Worm (Caenorhabditis elegans) whole organism, L2 larva: ENCODE measurements around the gene frpr-18.

Experiments used
- C34F6.9 ChIP-seq: fragments of 150-350 bp; optimal IDR thresholded peaks from 2 replicates; lab custom pipeline; 2014; ENCODE audit warnings: missing biosample characterization, missing genetic modification characterization
- F13H6.1 ChIP-seq: sonication (generic microtip); optimal IDR thresholded peaks from 2 replicates; lab custom pipeline; 2016; ENCODE audit warnings: missing genetic modification characterization, missing compliant biosample characterization
- Y55F3AM.14 ChIP-seq: fragments of 200-800 bp; sonication (Bioruptor generic); optimal IDR thresholded peaks from 2 replicates; lab custom pipeline; 2018; ENCODE audit warnings: mild to moderate bottlenecking, missing genetic modification characterization, missing compliant biosample characterization
- ZK546.5 ChIP-seq: sonication (generic microtip); optimal IDR thresholded peaks from 2 replicates; lab custom pipeline; 2017; ENCODE audit warnings: missing biosample characterization, missing genetic modification characterization
- alr-1 ChIP-seq: fragments of 150-350 bp; optimal IDR thresholded peaks from 2 replicates; lab custom pipeline; 2014; ENCODE audit warnings: missing biosample characterization, missing genetic modification characterization
- aly-2 ChIP-seq: fragments of 150-350 bp; optimal IDR thresholded peaks from 2 replicates; lab custom pipeline; 2014; ENCODE audit warnings: missing biosample characterization, missing genetic modification characterization
- blmp-1 ChIP-seq: sonication (generic microtip); optimal IDR thresholded peaks from 2 replicates; lab custom pipeline; 2017; ENCODE audit warnings: missing genetic modification characterization, mild to moderate bottlenecking, missing compliant biosample characterization, antibody characterized with exemption, moderate library complexity; ENCODE audit not compliant: insufficient read depth
- crh-2 ChIP-seq: sonication (generic microtip); optimal IDR thresholded peaks from 2 replicates; lab custom pipeline; 2017; ENCODE audit warnings: missing biosample characterization, missing genetic modification characterization
- dmd-4 ChIP-seq: sonication (generic microtip); optimal IDR thresholded peaks from 2 replicates; lab custom pipeline; 2017; ENCODE audit warnings: missing biosample characterization, missing genetic modification characterization
- egl-27 ChIP-seq: sonication (generic microtip); optimal IDR thresholded peaks from 3 replicates; lab custom pipeline; 2017; ENCODE audit warnings: missing biosample characterization, missing genetic modification reagents, missing genetic modification characterization
- elt-1 ChIP-seq: fragments of 150-350 bp; optimal IDR thresholded peaks from 2 replicates; lab custom pipeline; 2014; ENCODE audit warnings: missing biosample characterization, missing genetic modification characterization
- elt-3 ChIP-seq: sonication (generic microtip); optimal IDR thresholded peaks from 2 replicates; lab custom pipeline; 2017; ENCODE audit warnings: missing biosample characterization, missing genetic modification characterization
- fos-1 ChIP-seq: fragments of 150-350 bp; optimal IDR thresholded peaks from 2 replicates; lab custom pipeline; 2014; ENCODE audit warnings: missing biosample characterization, missing genetic modification characterization
- gmeb-1 ChIP-seq: fragments of 150-350 bp; optimal IDR thresholded peaks from 2 replicates; lab custom pipeline; 2014; ENCODE audit warnings: missing biosample characterization, missing genetic modification characterization
- lin-11 ChIP-seq: fragments of 150-350 bp; sonication (generic microtip); optimal IDR thresholded peaks from 2 replicates; lab custom pipeline; 2014; ENCODE audit warnings: missing biosample characterization, missing genetic modification characterization, inconsistent platforms, mixed read lengths
- lin-39 ChIP-seq: fragments of 150-350 bp; optimal IDR thresholded peaks from 2 replicates; lab custom pipeline; 2014; ENCODE audit warnings: missing biosample characterization, missing genetic modification reagents, missing genetic modification characterization
- lsy-2 ChIP-seq, 2 experiments: fragments of 150-350 bp in 1 of 2; sonication (generic microtip) in 1 of 2; optimal IDR thresholded peaks; 2 replicates each; lab custom pipeline; 2014 to 2017; ENCODE audit warnings: missing biosample characterization in 2 of 2, missing genetic modification characterization in 2 of 2
- mdl-1 ChIP-seq, 2 experiments: fragments of 150-350 bp in 1 of 2; sonication (generic microtip) in 1 of 2; optimal IDR thresholded peaks; 2 replicates each; lab custom pipeline; 2017; ENCODE audit warnings: missing biosample characterization in 2 of 2, missing genetic modification characterization in 2 of 2
- nhr-10 ChIP-seq: sonication (generic microtip); optimal IDR thresholded peaks from 2 replicates; lab custom pipeline; 2017; ENCODE audit warnings: missing biosample characterization, missing genetic modification characterization
- nhr-11 ChIP-seq: fragments of 150-350 bp; optimal IDR thresholded peaks from 2 replicates; lab custom pipeline; 2014; ENCODE audit warnings: missing biosample characterization, missing genetic modification characterization
- nhr-12 ChIP-seq: fragments of 150-350 bp; optimal IDR thresholded peaks from 2 replicates; lab custom pipeline; 2014; ENCODE audit warnings: missing biosample characterization, missing genetic modification characterization
- nhr-129 ChIP-seq: fragments of 150-350 bp; optimal IDR thresholded peaks from 2 replicates; lab custom pipeline; 2014; ENCODE audit warnings: missing biosample characterization, missing genetic modification characterization
- nhr-23 ChIP-seq: fragments of 150-350 bp; optimal IDR thresholded peaks from 2 replicates; lab custom pipeline; 2014; ENCODE audit warnings: missing biosample characterization, missing genetic modification reagents, missing genetic modification characterization
- nhr-25 ChIP-seq: fragments of 150-350 bp; sonication (generic microtip); optimal IDR thresholded peaks from 3 replicates; lab custom pipeline; 2014; ENCODE audit warnings: missing biosample characterization, missing genetic modification characterization
- nhr-6 ChIP-seq: fragments of 150-350 bp; optimal IDR thresholded peaks from 2 replicates; lab custom pipeline; 2014; ENCODE audit warnings: missing biosample characterization, missing genetic modification characterization
- nhr-77 ChIP-seq: fragments of 150-350 bp; optimal IDR thresholded peaks from 2 replicates; lab custom pipeline; 2014; ENCODE audit warnings: missing biosample characterization, missing genetic modification characterization
- peb-1 ChIP-seq: fragments of 150-350 bp; optimal IDR thresholded peaks from 2 replicates; lab custom pipeline; 2014; ENCODE audit warnings: missing biosample characterization, missing genetic modification characterization
- sem-4 ChIP-seq: fragments of 150-350 bp; optimal IDR thresholded peaks from 2 replicates; lab custom pipeline; 2014; ENCODE audit warnings: missing biosample characterization, missing genetic modification reagents, missing genetic modification characterization
- sma-9 ChIP-seq, 2 experiments: fragments of 150-350 bp in 1 of 2; sonication (generic microtip) in 1 of 2; optimal IDR thresholded peaks; 2 replicates each; lab custom pipeline; 2014 to 2016; ENCODE audit warnings: missing genetic modification characterization in 2 of 2, mild to moderate bottlenecking in 1 of 2, missing biosample characterization in 1 of 2, missing compliant biosample characterization in 1 of 2, missing genetic modification reagents in 1 of 2, moderate library complexity in 1 of 2
- snpc-4 ChIP-seq: fragments of 150-350 bp; optimal IDR thresholded peaks from 2 replicates; lab custom pipeline; 2014; ENCODE audit warnings: missing biosample characterization, missing genetic modification characterization
- unc-39 ChIP-seq: fragments of 150-350 bp; optimal IDR thresholded peaks from 2 replicates; lab custom pipeline; 2014; ENCODE audit warnings: missing biosample characterization, missing genetic modification characterization
- unc-55 ChIP-seq: fragments of 150-350 bp; sonication (generic microtip); optimal IDR thresholded peaks from 3 replicates; lab custom pipeline; 2014; ENCODE audit warnings: missing biosample characterization, missing genetic modification reagents, missing genetic modification characterization
- ztf-11 ChIP-seq: sonication (generic microtip); optimal IDR thresholded peaks from 2 replicates; lab custom pipeline; 2017; ENCODE audit warnings: missing biosample characterization, missing genetic modification characterization
- ztf-4 ChIP-seq: fragments of 150-350 bp; optimal IDR thresholded peaks from 2 replicates; lab custom pipeline; 2014; ENCODE audit warnings: missing biosample characterization, missing genetic modification characterization

The frpr-18 gene

DNA sequence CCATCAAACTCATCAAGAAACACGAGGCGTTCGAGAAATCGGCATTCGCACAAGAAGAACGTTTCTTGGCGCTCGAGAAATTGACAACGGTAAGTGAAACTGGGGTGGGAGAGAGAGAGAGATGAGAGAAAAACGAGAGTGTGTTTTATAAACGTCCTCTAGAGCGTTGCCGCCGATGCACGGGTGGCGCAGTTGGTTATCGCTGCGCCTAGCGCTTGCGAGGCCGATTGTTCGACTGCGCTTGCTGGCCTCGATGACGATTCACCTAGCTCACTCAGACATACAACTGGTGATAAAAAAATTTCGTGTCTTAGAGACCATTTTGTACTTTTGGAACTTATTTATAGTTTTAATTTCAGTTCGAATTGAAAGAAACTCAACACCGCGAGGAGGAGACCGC lies 18.7 kb downstream of the frpr-18 start (continued):
- TF ChIP-seq ztf-4 (no peak), nhr-11 (tag; lab: Kevin White, UChicago) (no peak), mdl-1 (tag; optimal IDR thresholded peaks at IDR 0.05; lab: Kevin White, UChicago) (no peak), lin-39 (tag; lab: Kevin White, UChicago) (no peak), unc-39 (tag; lab: Kevin White, UChicago) (no peak), sem-4 (tag; lab: Kevin White, UChicago) (no peak), egl-27 (no peak), nhr-6 (tag; lab: Kevin White, UChicago) (no peak), nhr-12 (tag; lab: Kevin White, UChicago) (no peak), ZK546.5 (tag; lab: Kevin White, UChicago) (no peak), snpc-4 (no peak), elt-3 (tag; lab: Kevin White, UChicago) (no peak), Y55F3AM.14 (GFP tag; lab: Kevin White, UChicago) (no peak), nhr-77 (no peak), nhr-25 (no peak), elt-1 (tag; lab: Kevin White, UChicago) (no peak), blmp-1 (tag; lab: Kevin White, UChicago) (no peak)
- TF ChIP-seq, all 48 proteins: peak for 12

DNA sequence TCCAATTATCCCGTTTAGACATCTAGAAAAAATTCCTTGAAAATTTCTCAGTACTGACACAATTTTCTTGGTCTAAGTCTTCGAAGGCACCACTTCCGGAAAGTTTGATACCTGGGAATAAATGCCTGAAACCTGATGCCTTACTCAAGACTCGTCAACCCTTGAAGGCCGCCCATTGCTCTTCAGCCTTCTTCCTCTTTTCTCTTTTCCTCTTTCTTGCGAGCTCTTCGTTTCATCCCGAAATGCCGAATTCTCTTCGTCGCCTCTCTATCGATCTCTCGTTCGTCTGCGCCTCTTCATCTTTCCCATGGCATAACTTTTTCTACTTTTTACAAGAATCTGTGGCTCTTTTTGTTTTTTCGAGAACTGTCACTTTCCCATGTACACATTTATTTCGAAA lies 23.6 kb downstream of the frpr-18 start:
- no peak for TF ChIP-seq sem-4 (tag; lab: Kevin White, UChicago)
- TF ChIP-seq unc-55 (GFP tag; lab: Kevin White, UChicago), result peak; percentile 44
- peak; percentile 39 for TF ChIP-seq C34F6.9
- TF ChIP-seq nhr-129, result peak; percentile 50
- TF ChIP-seq F13H6.1 (tag; lab: Kevin White, UChicago), result peak; percentile 17
- no peak for TF ChIP-seq ztf-11 (tag; lab: Kevin White, UChicago)
- TF ChIP-seq lsy-2 (tag; optimal IDR thresholded peaks at IDR 0.05; lab: Kevin White, UChicago), result peak in 1 of 2 experiments; percentile 7

DNA sequence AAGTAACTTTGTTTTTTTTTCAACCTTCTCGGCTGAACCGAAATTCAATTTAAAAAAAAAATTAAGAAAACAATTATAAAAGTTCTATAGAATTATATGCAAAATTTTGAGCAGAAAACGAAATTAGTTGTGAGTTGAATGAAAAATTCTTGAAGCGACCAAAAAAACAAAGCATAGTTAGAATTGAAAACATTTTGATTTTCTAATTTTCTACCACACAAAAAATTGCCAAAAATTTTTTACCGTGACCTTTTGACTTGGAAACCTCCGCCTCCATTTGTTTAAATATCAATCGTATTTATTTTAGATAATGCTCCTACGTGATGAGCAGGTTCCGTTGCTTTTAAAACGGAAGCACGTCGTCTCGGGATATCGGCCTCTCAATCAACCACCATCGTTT lies 24.7 kb downstream of the frpr-18 start, which contains the start of gene K11C4.2:
TSS of gene K11C4.2 (plus strand) at position 301 of the 400 bp plus-strand sequence.
- TF ChIP-seq elt-3 (tag; lab: Kevin White, UChicago), result no peak
- no peak for TF ChIP-seq fos-1
- no peak for TF ChIP-seq alr-1 (tag; lab: Kevin White, UChicago)
- TF ChIP-seq nhr-129, result no peak
- TF ChIP-seq nhr-11 (tag; lab: Kevin White, UChicago), result no peak
- TF ChIP-seq lsy-2 (tag; optimal IDR thresholded peaks at IDR 0.05; lab: Kevin White, UChicago), result no peak
- TF ChIP-seq, all 48 proteins: peak for 0

DNA sequence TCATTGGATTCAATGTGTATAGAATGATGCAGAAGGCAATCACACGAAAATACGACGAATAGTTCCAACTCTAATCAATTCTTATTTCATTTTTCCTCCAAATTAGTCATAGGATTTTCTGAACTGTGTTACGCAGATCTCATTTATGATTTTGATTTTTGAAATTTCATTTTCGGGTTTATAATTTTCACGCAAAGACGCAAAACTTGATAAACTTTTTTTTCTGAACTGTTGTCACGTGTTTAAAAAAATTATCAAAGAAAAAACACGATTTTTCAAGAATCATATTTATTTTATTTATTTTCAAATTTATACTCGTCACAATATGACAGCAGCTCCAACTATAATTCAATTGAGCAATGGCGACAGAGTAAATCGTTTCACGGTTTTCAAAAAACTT lies 26.6 kb downstream of the frpr-18 start, which contains the start of gene K11C4.1:
TSS of gene K11C4.1 (plus strand) at position 301 of the 400 bp plus-strand sequence.
- TF ChIP-seq lin-39 (tag; lab: Kevin White, UChicago), result no peak
- TF ChIP-seq nhr-12 (tag; lab: Kevin White, UChicago), result no peak
- no peak for TF ChIP-seq peb-1 (tag; lab: Kevin White, UChicago)
- TF ChIP-seq nhr-10, result no peak
- no peak for TF ChIP-seq crh-2
- no peak for TF ChIP-seq ztf-11 (tag; lab: Kevin White, UChicago)
- no peak for TF ChIP-seq gmeb-1 (tag; lab: Kevin White, UChicago)
- TF ChIP-seq lin-11 (tag; lab: Kevin White, UChicago), result no peak
- TF ChIP-seq ztf-4, result no peak
- no peak for TF ChIP-seq snpc-4
- TF ChIP-seq aly-2 (tag; lab: Kevin White, UChicago), result no peak
- TF ChIP-seq nhr-6 (tag; lab: Kevin White, UChicago), result no peak
- TF ChIP-seq dmd-4 (tag; lab: Kevin White, UChicago), result no peak
- TF ChIP-seq nhr-129, result no peak

DNA sequence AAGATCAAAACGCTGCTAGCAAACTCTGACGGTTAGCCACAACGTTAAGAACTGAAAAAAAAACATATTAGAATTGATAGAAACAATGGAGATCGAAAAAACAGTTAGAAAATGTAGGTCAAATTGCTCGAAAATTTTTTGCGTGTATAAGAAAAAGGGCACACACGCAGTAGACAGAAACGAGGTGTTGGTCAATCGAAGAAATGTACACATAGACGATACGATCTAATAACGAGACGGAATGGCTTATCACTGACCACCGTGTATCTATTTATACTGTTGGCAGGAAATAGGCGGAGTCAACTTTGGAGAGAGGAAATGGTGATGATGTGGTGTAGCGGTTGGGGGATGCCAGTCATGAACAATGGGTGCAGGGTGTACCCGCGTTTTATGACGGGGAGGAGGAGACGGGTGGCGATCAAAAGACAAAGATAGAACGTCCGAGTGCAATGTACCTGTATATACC lies 30.1 kb downstream of the frpr-18 start, which contains the start of gene odc-1:
TSS of gene odc-1 (minus strand) at position 51 of the 466 bp plus-strand sequence.
- TF ChIP-seq sma-9 (GFP tag; optimal IDR thresholded peaks at IDR 0.05; lab: Kevin White, UChicago) (peak; percentile 25), sma-9 (tag; optimal IDR thresholded peaks at IDR 0.05; lab: Kevin White, UChicago) (no peak), nhr-23 (tag; lab: Kevin White, UChicago) (no peak)
